Fruit fly (Drosophila melanogaster) ovary, adult (tissue): ENCODE data around the gene CG34330.

Experiments
- CG17801 ChIP-seq: fragments of 200-800 bp; optimal IDR thresholded peaks from 2 replicates; lab custom pipeline; 2019; ENCODE audit warnings: missing biosample characterization, mild to moderate bottlenecking, missing genetic modification characterization, moderate library complexity; ENCODE audit not compliant: partially characterized antibody

Gene CG34330

dm6 chrX:19068873-19069272 is at the start of gene CG34330:
CG34330 (minus strand) TSS chrX:19068973.
- no peak for TF ChIP-seq CG17801 (GFP tag; lab: Kevin White, UChicago)

- TF ChIP-seq CG17801 (GFP tag; lab: Kevin White, UChicago): no peak
Observed at dm6 chrX:19106842-19107557, 38.2 kb upstream of the CG34330 start.

- TF ChIP-seq CG17801 (GFP tag; lab: Kevin White, UChicago): no peak
Observed at dm6 chrX:19096179-19096578, 27.4 kb upstream of the CG34330 start.

dm6 chrX:19083190-19083589 is 14.4 kb upstream of the CG34330 start, which contains the start of gene CG7423:
CG7423 (minus strand) TSS chrX:19083290.
- no peak for TF ChIP-seq CG17801 (GFP tag; lab: Kevin White, UChicago)

- no peak for TF ChIP-seq CG17801 (GFP tag; lab: Kevin White, UChicago)
Observed at dm6 chrX:19081365-19081764, 12.6 kb upstream of the CG34330 start, which contains the start of gene CG14191. CG14191 (plus strand) TSS chrX:19081665.

dm6 chrX:19077420-19077819 is 8.6 kb upstream of the CG34330 start, which contains the start of gene CG7406:
CG7406 (plus strand) TSS chrX:19077720.
- TF ChIP-seq CG17801 (GFP tag; lab: Kevin White, UChicago): no peak

DNA sequence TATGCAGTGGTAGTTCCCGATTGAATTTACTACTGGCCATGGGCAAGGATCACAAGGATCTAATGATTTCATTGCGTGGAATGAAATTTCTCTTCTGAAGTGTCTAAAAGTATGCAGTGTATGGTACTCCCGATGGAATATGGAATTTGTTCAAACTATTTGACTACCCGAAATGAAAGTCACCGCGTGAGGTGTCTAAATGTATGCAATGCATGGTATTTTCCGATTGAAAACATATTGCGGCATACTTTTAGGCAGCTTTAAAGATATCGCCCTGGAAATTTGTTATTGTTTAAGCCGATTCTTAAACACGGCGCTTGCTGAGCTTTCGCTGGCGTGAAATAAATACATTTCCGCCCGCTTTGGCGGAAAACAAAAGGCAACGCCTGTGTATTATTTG is 5.8 kb upstream of the CG34330 start:
- no peak for TF ChIP-seq CG17801 (GFP tag; lab: Kevin White, UChicago)

- TF ChIP-seq CG17801 (GFP tag; lab: Kevin White, UChicago): no peak
Observed at dm6 chrX:19073878-19074277, 5.1 kb upstream of the CG34330 start.

DNA sequence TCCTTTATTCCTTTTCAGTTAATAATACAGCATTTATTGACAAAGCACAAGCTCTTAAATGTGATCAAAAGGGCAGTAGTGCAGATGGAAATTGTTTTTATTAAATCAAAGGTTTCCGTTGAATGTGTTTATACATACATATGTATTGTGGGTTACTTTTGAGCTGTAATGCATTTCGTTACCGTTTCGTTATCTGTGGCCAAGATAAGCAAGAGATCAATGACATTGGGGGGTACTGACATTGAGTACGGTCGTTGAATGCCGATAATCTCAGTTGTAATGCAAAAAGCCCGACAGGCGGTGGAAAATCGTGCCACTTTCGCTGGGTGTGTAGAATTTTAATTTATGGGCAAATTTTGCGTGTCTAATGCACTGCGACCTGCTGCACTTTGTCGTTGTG is 4.2 kb upstream of the CG34330 start:
- TF ChIP-seq CG17801 (GFP tag; lab: Kevin White, UChicago): no peak

- no peak for TF ChIP-seq CG17801 (GFP tag; lab: Kevin White, UChicago)
Observed at dm6 chrX:19056611-19057010, 12.2 kb downstream of the CG34330 start, which contains the start of gene CG14190. CG14190 (plus strand) TSS chrX:19056911.

DNA sequence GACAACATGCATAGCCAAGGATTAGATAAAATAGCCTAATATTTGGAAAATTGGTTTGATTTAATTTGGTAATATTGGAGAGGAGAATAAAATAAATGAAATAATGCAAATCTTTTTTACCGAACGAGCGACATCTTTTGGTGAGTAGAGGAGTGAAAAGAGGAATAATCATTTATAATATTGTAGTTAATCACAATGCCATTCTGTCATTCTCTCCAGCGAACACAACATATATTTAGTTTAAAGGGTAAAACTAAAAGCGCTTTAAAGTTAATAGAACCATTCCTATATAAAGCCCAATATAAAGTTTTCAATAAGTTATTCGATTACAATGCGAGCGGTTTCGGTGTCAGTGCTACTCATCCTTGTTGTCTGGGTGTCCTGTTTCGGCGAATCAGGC is 18.6 kb downstream of the CG34330 start, which contains the start of gene Diedel3:
TSS of gene Diedel3 (plus strand) at position 301 of the 400 bp plus-strand sequence.
- no peak for TF ChIP-seq CG17801 (GFP tag; lab: Kevin White, UChicago)

DNA sequence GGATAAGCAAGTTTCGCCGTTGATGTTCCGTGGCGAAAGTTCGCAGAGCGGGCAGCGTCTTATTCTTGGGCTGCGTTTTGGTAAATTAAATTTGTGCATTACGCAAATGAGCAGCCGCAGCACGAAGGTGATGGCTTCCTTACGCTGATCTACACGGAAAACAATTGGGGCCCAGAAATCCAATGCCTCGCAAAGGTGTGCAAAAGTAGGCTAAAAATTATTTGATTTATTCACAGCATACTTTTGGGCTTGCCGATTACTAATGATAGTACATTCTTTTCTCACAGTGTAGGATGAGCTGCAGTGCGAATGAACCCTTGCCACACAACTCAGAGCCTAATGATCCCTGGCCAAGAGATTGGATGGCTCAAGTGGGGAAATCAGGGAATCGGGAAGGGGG is 28.5 kb downstream of the CG34330 start:
- TF ChIP-seq CG17801 (GFP tag; lab: Kevin White, UChicago): no peak

DNA sequence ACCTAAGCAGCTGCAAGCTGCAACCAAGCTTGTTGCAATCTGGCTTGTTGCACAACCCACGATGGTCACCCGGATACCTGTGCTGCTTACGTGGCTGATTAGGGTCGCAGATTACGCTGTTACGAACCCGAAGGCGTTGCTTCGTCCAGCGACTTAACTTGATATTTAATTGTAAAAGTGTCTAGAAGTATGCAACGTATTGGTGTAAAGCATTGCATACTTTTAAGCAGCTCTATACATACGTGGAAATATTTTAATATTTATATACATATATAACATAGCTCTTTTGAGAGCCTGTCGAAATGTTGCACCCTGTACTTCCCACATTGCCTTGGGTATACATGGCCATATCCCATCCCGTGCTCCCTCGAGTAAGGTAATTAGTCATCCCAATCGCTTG is 31.6 kb downstream of the CG34330 start:
- no peak for TF ChIP-seq CG17801 (GFP tag; lab: Kevin White, UChicago)

dm6 chrX:19033739-19034138 is 35.0 kb downstream of the CG34330 start:
- TF ChIP-seq CG17801 (GFP tag; lab: Kevin White, UChicago): no peak

- TF ChIP-seq CG17801 (GFP tag; lab: Kevin White, UChicago): no peak
Observed at dm6 chrX:19028584-19028983, 40.2 kb downstream of the CG34330 start.

DNA sequence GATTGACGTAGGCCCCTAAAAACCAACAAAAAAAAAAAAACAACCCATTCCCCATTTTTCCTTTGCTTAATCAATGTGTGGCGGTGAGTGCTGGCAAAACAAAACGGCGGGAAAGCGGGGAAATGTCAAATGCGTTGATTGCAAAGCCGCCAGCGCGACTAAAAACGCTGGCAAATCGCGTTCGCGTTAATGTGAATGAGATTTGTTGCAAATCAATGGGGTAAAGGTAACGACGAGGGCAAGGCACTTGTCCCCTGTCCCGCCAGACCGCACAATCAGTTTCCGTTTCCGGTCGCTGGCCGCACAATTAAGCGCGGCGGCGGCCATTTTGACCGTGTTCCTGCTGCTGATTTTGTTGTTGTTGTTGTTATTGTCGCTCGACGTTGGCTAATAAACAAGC is 48.7 kb downstream of the CG34330 start:
- TF ChIP-seq CG17801 (GFP tag; lab: Kevin White, UChicago): no peak
